Worm (Caenorhabditis elegans) whole organism, late embryonic: ENCODE measurements around the gene enpp-1.

Experiments
- ama-1 ChIP-seq: fragments of 150-350 bp; optimal IDR thresholded peaks from 2 replicates; lab custom pipeline; 2014
- ceh-18 ChIP-seq: sonication (generic microtip); optimal IDR thresholded peaks from 2 replicates; lab custom pipeline; 2016; ENCODE audit warnings: missing genetic modification characterization, missing compliant biosample characterization
- ceh-45 ChIP-seq: fragments of 200-800 bp; sonication (Bioruptor generic); IDR thresholded peaks from 2 replicates; pipeline ENCODE4 v1.3.6; 2022; ENCODE audit warnings: missing genetic modification reagents, missing genetic modification characterization, missing compliant biosample characterization
- elt-2 ChIP-seq: sonication (generic microtip); optimal IDR thresholded peaks from 2 replicates; lab custom pipeline; 2016; ENCODE audit warnings: missing genetic modification reagents, missing genetic modification characterization, missing compliant biosample characterization
- lim-6 ChIP-seq: sonication (generic microtip); optimal IDR thresholded peaks from 2 replicates; lab custom pipeline; 2016; ENCODE audit warnings: missing genetic modification characterization, missing compliant biosample characterization
- mec-3 ChIP-seq: sonication (generic microtip); optimal IDR thresholded peaks from 2 replicates; lab custom pipeline; 2016; ENCODE audit warnings: borderline replicate concordance, missing genetic modification characterization, missing compliant biosample characterization
- nfya-1 ChIP-seq: sonication (generic microtip); optimal IDR thresholded peaks from 2 replicates; lab custom pipeline; 2017; ENCODE audit warnings: missing genetic modification characterization, mild to moderate bottlenecking, missing compliant biosample characterization, antibody characterized with exemption, moderate library complexity
- nhr-11 ChIP-seq: fragments of 150-350 bp; optimal IDR thresholded peaks from 2 replicates; lab custom pipeline; 2014; ENCODE audit warnings: missing biosample characterization, missing genetic modification characterization
- odd-2 ChIP-seq: sonication (generic microtip); optimal IDR thresholded peaks from 2 replicates; lab custom pipeline; 2017; ENCODE audit warnings: antibody characterized with exemption, mild to moderate bottlenecking, missing genetic modification characterization, missing compliant biosample characterization
- pha-2 ChIP-seq: sonication (generic microtip); optimal IDR thresholded peaks from 2 replicates; lab custom pipeline; 2017; ENCODE audit warnings: mild to moderate bottlenecking, missing genetic modification characterization, missing compliant biosample characterization
- pha-4 ChIP-seq: fragments of 150-350 bp; optimal IDR thresholded peaks from 2 replicates; lab custom pipeline; 2018; ENCODE audit warnings: missing biosample characterization, missing genetic modification reagents, missing genetic modification characterization
- pqm-1 ChIP-seq: sonication (generic microtip); optimal IDR thresholded peaks from 2 replicates; lab custom pipeline; 2016; ENCODE audit warnings: missing genetic modification characterization, missing compliant biosample characterization
- ttx-3 ChIP-seq: sonication (generic microtip); optimal IDR thresholded peaks from 2 replicates; lab custom pipeline; 2016; ENCODE audit warnings: missing genetic modification reagents, missing genetic modification characterization, missing compliant biosample characterization
- unc-3 ChIP-seq, 2 experiments: fragments of 200-800 bp in 1 of 2; sonication (Bioruptor generic) in 1 of 2; sonication (generic microtip) in 1 of 2; conservative IDR thresholded peaks in 1 of 2; optimal IDR thresholded peaks in 1 of 2; 2 replicates each; pipeline versions ENCODE4 v1.3.6 to Lab custom; 2016 to 2022; ENCODE audit warnings: missing compliant biosample characterization in 2 of 2, missing genetic modification characterization in 2 of 2, missing genetic modification reagents in 1 of 2

ce11 chrV:12161157-12161556 lies 29.9 kb downstream of the enpp-1 start:
- TF ChIP-seq mec-3 (no peak), elt-2 (tag; lab: Kevin White, UChicago) (no peak), pqm-1 (tag; lab: Kevin White, UChicago) (no peak), pha-2 (tag; lab: Kevin White, UChicago) (no peak), ttx-3 (tag; lab: Kevin White, UChicago) (no peak), odd-2 (tag; lab: Kevin White, UChicago) (no peak), nfya-1 (tag; lab: Kevin White, UChicago) (no peak), ama-1 (no peak), ceh-18 (tag; lab: Kevin White, UChicago) (no peak), ceh-45 (GFP tag; lab: Robert Waterston, UW) (no peak), unc-3 (GFP tag; conservative IDR thresholded peaks at IDR 0.05; lab: Robert Waterston, UW) (no peak), unc-3 (tag; optimal IDR thresholded peaks at IDR 0.05; lab: Kevin White, UChicago) (no peak), lim-6 (no peak), nhr-11 (tag; lab: Kevin White, UChicago) (no peak), pha-4 (no peak)
